Fruit fly (Drosophila melanogaster) whole organism, embryonic: ENCODE measurements around the gene SsRbeta.
A peak's percentile ranks its signal among the peaks of the same experiment; 100 is the strongest.

Experiments used
- Atf-2 ChIP-seq: fragments of 200-800 bp; sonication (Bioruptor generic); optimal IDR thresholded peaks from 2 replicates; lab custom pipeline; 2016; ENCODE audit warnings: missing biosample characterization, missing genetic modification characterization
- CG11456 ChIP-seq: fragments of 200-800 bp; sonication (Bioruptor generic); IDR thresholded peaks from 3 replicates; pipeline ENCODE4 v1.3.6; 2022; ENCODE audit warnings: missing biosample characterization, missing genetic modification characterization
- CG12071 ChIP-seq: fragments of 200-800 bp; sonication (Bioruptor generic); optimal IDR thresholded peaks from 3 replicates; lab custom pipeline; 2018; ENCODE audit warnings: missing biosample characterization, mild to moderate bottlenecking, missing genetic modification characterization
- CG12155 ChIP-seq: fragments of 200-800 bp; sonication (Bioruptor generic); optimal IDR thresholded peaks from 3 replicates; lab custom pipeline; 2016; ENCODE audit warnings: missing biosample characterization, missing genetic modification characterization
- CG12744 ChIP-seq: fragments of 200-800 bp; sonication (Bioruptor generic); optimal IDR thresholded peaks from 2 replicates; lab custom pipeline; 2016; ENCODE audit warnings: missing biosample characterization, missing genetic modification characterization
- CG12769 ChIP-seq: fragments of 200-800 bp; sonication (Bioruptor generic); optimal IDR thresholded peaks from 2 replicates; lab custom pipeline; 2019; ENCODE audit warnings: missing biosample characterization, mild to moderate bottlenecking, missing genetic modification characterization, moderate library complexity
- CG13894 ChIP-seq: fragments of 200-800 bp; sonication (Bioruptor generic); optimal IDR thresholded peaks from 3 replicates; lab custom pipeline; 2018; ENCODE audit warnings: missing biosample characterization, mild to moderate bottlenecking, missing genetic modification characterization, moderate library complexity
- CG1603 ChIP-seq: fragments of 200-800 bp; sonication (Bioruptor generic); optimal IDR thresholded peaks from 2 replicates; lab custom pipeline; 2019; ENCODE audit warnings: missing biosample characterization, mild to moderate bottlenecking, missing genetic modification characterization, moderate library complexity
- CG17568 ChIP-seq: fragments of 200-800 bp; sonication (Bioruptor generic); optimal IDR thresholded peaks from 2 replicates; lab custom pipeline; 2018; ENCODE audit warnings: missing biosample characterization, mild to moderate bottlenecking, missing genetic modification characterization, moderate library complexity
- CG17802 ChIP-seq: fragments of 200-800 bp; sonication (Bioruptor generic); optimal IDR thresholded peaks from 2 replicates; lab custom pipeline; 2018; ENCODE audit warnings: missing biosample characterization, mild to moderate bottlenecking, missing genetic modification characterization, moderate library complexity
- CG18599 ChIP-seq: fragments of 200-800 bp; sonication (Bioruptor generic); optimal IDR thresholded peaks from 3 replicates; lab custom pipeline; 2017; ENCODE audit warnings: missing biosample characterization, missing genetic modification characterization, mild to moderate bottlenecking, moderate library complexity, missing genetic modification reagents
- CG34224 ChIP-seq: fragments of 200-800 bp; sonication (Bioruptor generic); IDR thresholded peaks from 3 replicates; pipeline ENCODE4 v1.3.6; 2022; ENCODE audit warnings: missing biosample characterization, missing genetic modification characterization; ENCODE audit not compliant: partially characterized antibody
- CG34422 ChIP-seq: fragments of 200-800 bp; sonication (Bioruptor generic); IDR thresholded peaks from 3 replicates; pipeline ENCODE4 v1.3.6; 2022; ENCODE audit warnings: missing biosample characterization, missing genetic modification characterization
- CG4617 ChIP-seq: fragments of 200-800 bp; sonication (Bioruptor generic); optimal IDR thresholded peaks from 3 replicates; lab custom pipeline; 2016; ENCODE audit warnings: missing biosample characterization, missing genetic modification characterization, borderline replicate concordance
- CG5180 ChIP-seq: fragments of 200-800 bp; sonication (Bioruptor generic); optimal IDR thresholded peaks from 3 replicates; lab custom pipeline; 2017; ENCODE audit warnings: missing biosample characterization, missing genetic modification characterization, mild to moderate bottlenecking, moderate library complexity, missing genetic modification reagents
- CG6654 ChIP-seq: fragments of 200-800 bp; sonication (Bioruptor generic); optimal IDR thresholded peaks from 2 replicates; lab custom pipeline; 2017; ENCODE audit warnings: missing biosample characterization, mild to moderate bottlenecking, missing genetic modification characterization
- CG6683 ChIP-seq: fragments of 200-800 bp; sonication (Bioruptor generic); optimal IDR thresholded peaks from 2 replicates; lab custom pipeline; 2017; ENCODE audit warnings: missing biosample characterization, mild to moderate bottlenecking, missing genetic modification characterization, missing genetic modification reagents
- CG8944 ChIP-seq: fragments of 200-800 bp; sonication (Bioruptor generic); optimal IDR thresholded peaks from 3 replicates; lab custom pipeline; 2016; ENCODE audit warnings: missing biosample characterization, missing genetic modification characterization
- Dek ChIP-seq: fragments of 200-800 bp; sonication (Bioruptor generic); optimal IDR thresholded peaks from 3 replicates; lab custom pipeline; 2019; ENCODE audit warnings: missing biosample characterization, mild to moderate bottlenecking, missing genetic modification characterization, moderate library complexity
- Drgx ChIP-seq: fragments of 200-800 bp; sonication (Bioruptor generic); IDR thresholded peaks from 2 replicates; pipeline ENCODE4 v1.3.6; 2022; ENCODE audit warnings: missing biosample characterization, missing genetic modification characterization
- Eip74EF ChIP-seq, 2 experiments: fragments of 200-800 bp in 1 of 2; fragments of >200 bp in 1 of 2; sonication (Bioruptor generic) in 1 of 2; optimal IDR thresholded peaks; 2 replicates each; lab custom pipeline; 2017 to 2019; ENCODE audit warnings: missing biosample characterization in 2 of 2, missing genetic modification characterization in 2 of 2, mild to moderate bottlenecking in 1 of 2, moderate library complexity in 1 of 2
- Ets97D ChIP-seq: fragments of 200-800 bp; sonication (Bioruptor generic); optimal IDR thresholded peaks from 3 replicates; lab custom pipeline; 2016; ENCODE audit warnings: missing biosample characterization, missing genetic modification characterization
- H15 ChIP-seq: fragments of 200-800 bp; sonication (Bioruptor generic); IDR thresholded peaks from 3 replicates; pipeline ENCODE4 v1.3.6; 2022; ENCODE audit warnings: missing biosample characterization, missing genetic modification characterization
- H2.0 ChIP-seq: fragments of 200-800 bp; sonication (Bioruptor generic); IDR thresholded peaks from 2 replicates; pipeline ENCODE4 v1.3.6; 2022; ENCODE audit warnings: missing biosample characterization, missing genetic modification characterization
- Hand ChIP-seq: fragments of 200-800 bp; sonication (Bioruptor generic); optimal IDR thresholded peaks from 2 replicates; lab custom pipeline; 2017; ENCODE audit warnings: mild to moderate bottlenecking, missing biosample characterization, missing genetic modification reagents, missing genetic modification characterization
- MBD-R2 ChIP-seq: fragments of 200-800 bp; sonication (Bioruptor generic); IDR thresholded peaks from 2 replicates; pipeline ENCODE4 v1.3.6; 2022; ENCODE audit warnings: missing biosample characterization, missing genetic modification characterization
- MESR4 ChIP-seq: fragments of 200-800 bp; sonication (Bioruptor generic); optimal IDR thresholded peaks from 2 replicates; lab custom pipeline; 2018; ENCODE audit warnings: missing biosample characterization, mild to moderate bottlenecking, missing genetic modification characterization, moderate library complexity
- MTF-1 ChIP-seq: fragments of 200-800 bp; sonication (Bioruptor generic); optimal IDR thresholded peaks from 2 replicates; lab custom pipeline; 2018; ENCODE audit warnings: missing biosample characterization, mild to moderate bottlenecking, missing genetic modification characterization, borderline replicate concordance
- PHDP ChIP-seq: fragments of 200-800 bp; sonication (Bioruptor generic); optimal IDR thresholded peaks from 3 replicates; lab custom pipeline; 2018; ENCODE audit warnings: missing biosample characterization, mild to moderate bottlenecking, missing genetic modification characterization, moderate library complexity
- Rx ChIP-seq: fragments of 200-800 bp; sonication (Bioruptor generic); IDR thresholded peaks from 2 replicates; pipeline ENCODE4 v1.3.6; 2022; ENCODE audit warnings: missing biosample characterization, missing genetic modification characterization
- cg ChIP-seq: fragments of 200-800 bp; sonication (Bioruptor generic); optimal IDR thresholded peaks from 3 replicates; lab custom pipeline; 2019; ENCODE audit warnings: missing biosample characterization, mild to moderate bottlenecking, missing genetic modification characterization, moderate library complexity
- ci ChIP-seq: fragments of 200-800 bp; sonication (Bioruptor generic); IDR thresholded peaks from 3 replicates; pipeline ENCODE4 v1.3.6; 2022; ENCODE audit warnings: missing biosample characterization, missing genetic modification characterization
- emc ChIP-seq: fragments of 200-800 bp; sonication (Bioruptor generic); optimal IDR thresholded peaks from 2 replicates; lab custom pipeline; 2016; ENCODE audit warnings: missing biosample characterization, missing genetic modification characterization
- fd3F ChIP-seq: fragments of 200-800 bp; sonication (Bioruptor generic); optimal IDR thresholded peaks from 2 replicates; lab custom pipeline; 2018; ENCODE audit warnings: missing biosample characterization, mild to moderate bottlenecking, missing genetic modification characterization, moderate library complexity
- ind ChIP-seq: fragments of 200-800 bp; sonication (Bioruptor generic); optimal IDR thresholded peaks from 3 replicates; lab custom pipeline; 2016; ENCODE audit warnings: missing biosample characterization, missing genetic modification characterization
- nerfin-1 ChIP-seq: fragments of 200-800 bp; sonication (Bioruptor generic); optimal IDR thresholded peaks from 3 replicates; lab custom pipeline; 2019; ENCODE audit warnings: missing biosample characterization, mild to moderate bottlenecking, missing genetic modification characterization, moderate library complexity
- nerfin-2 ChIP-seq: fragments of 200-800 bp; sonication (Bioruptor generic); IDR thresholded peaks from 2 replicates; pipeline ENCODE4 v1.3.6; 2022; ENCODE audit warnings: missing biosample characterization, missing genetic modification characterization; ENCODE audit not compliant: partially characterized antibody
- nom ChIP-seq: fragments of 200-800 bp; sonication (Bioruptor generic); optimal IDR thresholded peaks from 2 replicates; lab custom pipeline; 2017; ENCODE audit warnings: missing biosample characterization, missing genetic modification characterization, mild to moderate bottlenecking, moderate library complexity, missing genetic modification reagents
- pb ChIP-seq: fragments of 200-800 bp; sonication (Bioruptor generic); optimal IDR thresholded peaks from 3 replicates; lab custom pipeline; 2016; ENCODE audit warnings: missing biosample characterization, missing genetic modification characterization
- phol ChIP-seq: fragments of 200-800 bp; sonication (Bioruptor generic); optimal IDR thresholded peaks from 3 replicates; lab custom pipeline; 2018; ENCODE audit warnings: missing biosample characterization, mild to moderate bottlenecking, missing genetic modification characterization, moderate library complexity
- pzg ChIP-seq: fragments of 200-800 bp; sonication (Bioruptor generic); optimal IDR thresholded peaks from 3 replicates; lab custom pipeline; 2018; ENCODE audit warnings: missing biosample characterization, mild to moderate bottlenecking, missing genetic modification characterization, moderate library complexity
- sima ChIP-seq: fragments of 200-800 bp; sonication (Bioruptor generic); optimal IDR thresholded peaks from 2 replicates; lab custom pipeline; 2016; ENCODE audit warnings: missing biosample characterization, missing genetic modification characterization
- sqz ChIP-seq: fragments of 200-800 bp; sonication (Bioruptor generic); optimal IDR thresholded peaks from 3 replicates; lab custom pipeline; 2018; ENCODE audit warnings: missing biosample characterization, mild to moderate bottlenecking, missing genetic modification characterization
- stc ChIP-seq: fragments of 200-800 bp; sonication (Bioruptor generic); IDR thresholded peaks from 2 replicates; pipeline ENCODE4 v1.3.6; 2022; ENCODE audit warnings: missing biosample characterization, missing genetic modification characterization
- unpg ChIP-seq: fragments of 200-800 bp; sonication (Bioruptor generic); optimal IDR thresholded peaks from 3 replicates; lab custom pipeline; 2018; ENCODE audit warnings: missing biosample characterization, mild to moderate bottlenecking, missing genetic modification characterization, moderate library complexity
- zfh1 ChIP-seq: fragments of 200-800 bp; sonication (Bioruptor generic); IDR thresholded peaks from 3 replicates; pipeline ENCODE4 v1.3.6; 2022; ENCODE audit warnings: missing biosample characterization, missing genetic modification characterization

Gene SsRbeta

DNA sequence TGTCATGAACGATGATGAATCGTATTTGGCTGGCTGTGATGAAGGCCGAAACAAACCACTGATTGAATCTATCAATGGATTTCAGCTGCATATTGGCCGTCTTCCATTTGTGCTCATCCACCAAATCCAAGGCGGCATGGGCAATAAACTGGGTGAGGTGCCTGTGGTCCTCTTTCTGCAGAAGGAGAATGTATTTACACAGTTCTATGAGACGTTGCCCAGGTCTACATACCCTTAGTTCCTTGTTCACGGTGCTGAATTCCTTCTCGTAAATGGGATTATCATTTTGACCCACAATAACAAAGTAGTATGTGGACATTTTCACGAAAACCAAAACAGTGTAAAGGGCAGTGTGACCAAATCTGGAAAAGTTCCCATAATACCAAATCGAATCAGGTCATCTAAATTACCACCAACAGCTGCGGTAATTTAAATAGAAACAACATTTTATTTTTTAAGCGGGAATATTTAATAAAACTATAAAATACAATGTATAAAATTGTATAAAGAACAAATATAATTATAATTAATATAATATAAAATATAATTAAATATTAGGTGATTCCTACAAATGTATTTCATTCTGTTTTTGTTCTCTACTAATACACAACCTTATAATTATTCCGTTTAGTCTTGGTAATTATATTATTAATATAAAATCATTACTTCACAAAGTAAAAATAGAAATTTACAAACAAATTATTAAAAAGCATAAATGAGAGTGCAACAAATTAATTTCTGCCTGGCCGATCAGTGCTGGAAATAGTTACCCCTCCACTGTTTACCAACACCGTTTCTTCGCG is 2.0 kb downstream of the SsRbeta start, which contains the start of the genes Trs20 and elg1 (continued):
- TF ChIP-seq Eip74EF (GFP tag; optimal IDR thresholded peaks at IDR 0.05; lab: Kevin White, UChicago) (no peak), sqz (GFP tag; lab: Kevin White, UChicago) (no peak), ci (GFP tag; lab: Robert Waterston, UW) (peak; percentile 13; the same call in 1 of the 3 replicates), ind (GFP tag; lab: Kevin White, UChicago) (peak; percentile 39), Atf-2 (GFP tag; lab: Kevin White, UChicago) (no peak), PHDP (tag; lab: Kevin White, UChicago) (peak; percentile 70), Hand (GFP tag; lab: Kevin White, UChicago) (peak; percentile 11), pzg (GFP tag; lab: Kevin White, UChicago) (peak; percentile 46), pb (no peak), CG12071 (GFP tag; lab: Kevin White, UChicago) (no peak), phol (tag; lab: Kevin White, UChicago) (peak; percentile 63), sima (GFP tag; lab: Kevin White, UChicago) (no peak), CG12769 (no peak), CG11456 (GFP tag; lab: Robert Waterston, UW) (peak; percentile 45; the same call in 2 of the 3 replicates), zfh1 (GFP tag; lab: Robert Waterston, UW) (no peak; the same call in 2 of the 3 replicates), CG8944 (GFP tag; lab: Kevin White, UChicago) (no peak), nerfin-1 (peak; percentile 15), CG17568 (GFP tag; lab: Kevin White, UChicago) (no peak), CG12155 (GFP tag; lab: Kevin White, UChicago) (peak; percentile 19), fd3F (peak; percentile 46), CG6683 (peak; percentile 10), Dek (peak; percentile 59)

DNA sequence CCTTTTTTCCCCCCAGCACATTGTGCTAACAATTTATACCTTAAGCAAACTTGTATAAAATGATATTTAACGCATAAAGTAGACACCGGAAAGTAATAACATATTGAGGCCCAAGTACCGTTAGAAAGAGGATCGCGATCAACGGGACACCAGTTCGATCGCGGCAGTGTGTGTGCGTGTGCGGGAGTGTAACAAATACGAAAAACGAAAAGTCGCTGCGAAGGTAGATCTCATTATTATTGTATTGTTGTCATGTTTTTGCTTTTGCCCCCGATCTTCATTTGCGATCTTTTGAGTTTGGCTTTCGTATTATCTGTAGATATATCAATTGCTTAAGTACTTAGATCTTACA is 2.6 kb downstream of the SsRbeta start:
- TF ChIP-seq cg, result peak; percentile 57
- 0 out of 2 replicates have a peak, but pooled peaks have one; percentile 3 for TF ChIP-seq Rx
- 0 out of 3 replicates have a peak, but pooled peaks have one; percentile 8 for TF ChIP-seq zfh1 (GFP tag; lab: Robert Waterston, UW)
- TF ChIP-seq CG18599 (GFP tag; lab: Kevin White, UChicago), result no peak
- TF ChIP-seq MTF-1 (GFP tag; lab: Kevin White, UChicago), result no peak
- no peak for TF ChIP-seq pzg (GFP tag; lab: Kevin White, UChicago)
- peak; percentile 9 for TF ChIP-seq nom
- TF ChIP-seq MBD-R2 (GFP tag; lab: Robert Waterston, UW), result peak; percentile 9
- no peak for TF ChIP-seq unpg (GFP tag; lab: Kevin White, UChicago)
- TF ChIP-seq H2.0, result 0 out of 2 replicates have a peak, but pooled peaks have one; percentile 3
- TF ChIP-seq nerfin-2 (GFP tag; lab: Robert Waterston, UW), result no peak
- TF ChIP-seq Drgx (GFP tag; lab: Robert Waterston, UW), result 0 out of 2 replicates have a peak, but pooled peaks have one; percentile 29
- no peak for TF ChIP-seq CG17802 (tag; lab: Kevin White, UChicago)
- no peak for TF ChIP-seq CG5180 (GFP tag; lab: Kevin White, UChicago)
- TF ChIP-seq stc, result 0 out of 2 replicates have a peak, but pooled peaks have one; percentile 1
- TF ChIP-seq CG6654, result no peak
- 0 out of 3 replicates have a peak, but pooled peaks have one; percentile 31 for TF ChIP-seq H15 (GFP tag; lab: Robert Waterston, UW)
- peak; percentile 44 for TF ChIP-seq CG4617 (GFP tag; lab: Kevin White, UChicago)
- peak; percentile 60 for TF ChIP-seq MESR4 (GFP tag; lab: Kevin White, UChicago)
- TF ChIP-seq emc (GFP tag; lab: Kevin White, UChicago), result no peak
- TF ChIP-seq CG13894, result no peak
- TF ChIP-seq CG34224 (GFP tag; lab: Robert Waterston, UW), result peak; percentile 25; the same call in 1 of the 3 replicates
- TF ChIP-seq Ets97D, result no peak
- TF ChIP-seq CG12744 (GFP tag; lab: Kevin White, UChicago), result no peak
- peak; percentile 44 for TF ChIP-seq CG1603
- peak; percentile 3; the same call in 1 of the 3 replicates for TF ChIP-seq CG34422 (GFP tag; lab: Robert Waterston, UW)
